Worm (Caenorhabditis elegans): ENCODE results near the gene F49E2.2.

- no peak for TF ChIP-seq Y53G8AR.9 (GFP tag; conservative IDR thresholded peaks at IDR 0.05)
- no peak for TF ChIP-seq ztf-25 (GFP tag; IDR thresholded peaks at IDR 0.05)
- TF ChIP-seq C06A6.2 (GFP tag; conservative IDR thresholded peaks at IDR 0.05): no peak
- TF ChIP-seq attf-5 (GFP tag; optimal IDR thresholded peaks at IDR 0.05): no peak
- no peak for TF ChIP-seq efl-1 (GFP tag; optimal IDR thresholded peaks at IDR 0.05)
These were observed 11.3 kb upstream of the F49E2.2 start for ce11 chrX:9555238-9555637.
